Fruit fly (Drosophila melanogaster) whole organism, pupa: ENCODE measurements around the gene MED6.

ENCODE experiments used
- CG13204 ChIP-seq: fragments of 200-800 bp; sonication (Bioruptor generic); optimal IDR thresholded peaks from 2 replicates; lab custom pipeline; 2018; ENCODE audit warnings: missing biosample characterization, mild to moderate bottlenecking, missing genetic modification characterization, moderate library complexity
- CG15710 ChIP-seq: fragments of 200-800 bp; sonication (Bioruptor generic); optimal IDR thresholded peaks from 2 replicates; lab custom pipeline; 2018; ENCODE audit warnings: missing biosample characterization, mild to moderate bottlenecking, missing genetic modification characterization, moderate library complexity
- CG32121 ChIP-seq: fragments of 200-800 bp; sonication (Bioruptor generic); IDR thresholded peaks from 2 replicates; pipeline ENCODE4 v1.3.6; 2022; ENCODE audit warnings: missing biosample characterization, missing genetic modification characterization
- CG8159 ChIP-seq: fragments of 200-800 bp; sonication (Bioruptor generic); optimal IDR thresholded peaks from 3 replicates; lab custom pipeline; 2018; ENCODE audit warnings: missing biosample characterization, mild to moderate bottlenecking, missing genetic modification characterization, moderate library complexity
- Ets98B ChIP-seq: fragments of 200-800 bp; sonication (Bioruptor generic); IDR thresholded peaks from 2 replicates; pipeline ENCODE4 v1.3.6; 2022; ENCODE audit warnings: missing biosample characterization, missing genetic modification characterization
- Pif1B ChIP-seq: fragments of 200-800 bp; sonication (Bioruptor generic); optimal IDR thresholded peaks from 3 replicates; lab custom pipeline; 2016; ENCODE audit warnings: missing biosample characterization, missing genetic modification characterization
- gl ChIP-seq: fragments of 200-800 bp; sonication (Bioruptor generic); optimal IDR thresholded peaks from 2 replicates; lab custom pipeline; 2018; ENCODE audit warnings: missing biosample characterization, mild to moderate bottlenecking, missing genetic modification characterization
- rn ChIP-seq: fragments of 200-800 bp; sonication (Bioruptor generic); IDR thresholded peaks from 2 replicates; pipeline ENCODE4 v1.3.6; 2022; ENCODE audit warnings: missing biosample characterization, missing genetic modification characterization

DNA sequence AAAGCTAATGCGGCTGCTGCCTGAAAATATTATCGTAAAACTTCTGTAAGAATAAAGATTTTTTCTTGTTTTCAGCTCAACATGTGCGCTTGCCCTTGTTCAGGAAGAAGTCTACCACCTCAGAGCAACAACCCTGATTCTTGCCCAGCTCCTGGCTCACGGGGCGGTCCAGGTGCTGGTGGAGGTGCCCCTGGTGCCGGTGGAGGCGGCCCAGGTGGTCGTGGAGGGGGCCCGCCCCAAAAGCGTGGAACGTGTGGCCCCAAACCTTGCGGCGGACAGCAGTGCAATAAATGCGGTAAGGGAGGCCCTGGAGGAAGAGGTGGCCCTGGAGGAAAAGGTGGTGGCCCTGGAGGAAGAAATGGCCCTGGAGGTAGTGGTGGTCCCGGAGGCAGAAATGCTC, 24.8 kb downstream of the MED6 start:
- TF ChIP-seq gl (tag; lab: Kevin White, UChicago) (no peak), CG13204 (GFP tag; lab: Kevin White, UChicago) (no peak), Pif1B (GFP tag; lab: Kevin White, UChicago) (no peak), Ets98B (GFP tag; lab: Robert Waterston, UW) (no peak), CG32121 (GFP tag; lab: Robert Waterston, UW) (no peak), CG8159 (tag; lab: Kevin White, UChicago) (no peak), CG15710 (tag; lab: Kevin White, UChicago) (no peak), rn (GFP tag; lab: Robert Waterston, UW) (no peak)
